Fruit fly (Drosophila melanogaster) whole organism, embryonic: ENCODE results near the gene Egfrap.

Source experiments
- Abd-B ChIP-seq: fragments of 200-800 bp; sonication (Bioruptor generic); optimal IDR thresholded peaks from 2 replicates; lab custom pipeline; 2018; ENCODE audit warnings: missing biosample characterization, mild to moderate bottlenecking, missing genetic modification characterization, moderate library complexity
- Atf3 ChIP-seq: fragments of 200-800 bp; sonication (Bioruptor generic); optimal IDR thresholded peaks from 3 replicates; lab custom pipeline; 2016; ENCODE audit warnings: missing biosample characterization, missing genetic modification characterization
- CG12236 ChIP-seq: fragments of 200-800 bp; sonication (Bioruptor generic); optimal IDR thresholded peaks from 2 replicates; lab custom pipeline; 2016; ENCODE audit warnings: missing biosample characterization, missing genetic modification characterization
- CG12659 ChIP-seq: fragments of 200-800 bp; sonication (Bioruptor generic); optimal IDR thresholded peaks from 3 replicates; lab custom pipeline; 2017; ENCODE audit warnings: mild to moderate bottlenecking, missing biosample characterization, missing genetic modification reagents, missing genetic modification characterization
- CG13894 ChIP-seq: fragments of 200-800 bp; sonication (Bioruptor generic); optimal IDR thresholded peaks from 3 replicates; lab custom pipeline; 2018; ENCODE audit warnings: missing biosample characterization, mild to moderate bottlenecking, missing genetic modification characterization, moderate library complexity
- CG17186 ChIP-seq: fragments of 200-800 bp; sonication (Bioruptor generic); optimal IDR thresholded peaks from 3 replicates; lab custom pipeline; 2017; ENCODE audit warnings: missing biosample characterization, missing genetic modification reagents, missing genetic modification characterization
- CG17385 ChIP-seq: fragments of 200-800 bp; sonication (Bioruptor generic); optimal IDR thresholded peaks from 3 replicates; lab custom pipeline; 2018; ENCODE audit warnings: missing biosample characterization, mild to moderate bottlenecking, missing genetic modification characterization
- CG30403 ChIP-seq: fragments of 200-800 bp; sonication (Bioruptor generic); optimal IDR thresholded peaks from 3 replicates; lab custom pipeline; 2016; ENCODE audit warnings: missing biosample characterization, missing genetic modification characterization
- CG3163 ChIP-seq: fragments of 200-800 bp; sonication (Bioruptor generic); optimal IDR thresholded peaks from 3 replicates; lab custom pipeline; 2016; ENCODE audit warnings: missing biosample characterization, missing genetic modification characterization
- CG32767 ChIP-seq: fragments of 200-800 bp; sonication (Bioruptor generic); IDR thresholded peaks from 2 replicates; pipeline ENCODE4 v1.3.6; 2022; ENCODE audit warnings: missing biosample characterization, missing genetic modification characterization
- CG34224 ChIP-seq: fragments of 200-800 bp; sonication (Bioruptor generic); IDR thresholded peaks from 3 replicates; pipeline ENCODE4 v1.3.6; 2022; ENCODE audit warnings: missing biosample characterization, missing genetic modification characterization; ENCODE audit not compliant: partially characterized antibody
- CG4328 ChIP-seq: fragments of 200-800 bp; sonication (Bioruptor generic); optimal IDR thresholded peaks from 3 replicates; lab custom pipeline; 2017; ENCODE audit warnings: missing biosample characterization, missing genetic modification reagents, missing genetic modification characterization
- CG6689 ChIP-seq: fragments of 200-800 bp; sonication (Bioruptor generic); IDR thresholded peaks from 2 replicates; pipeline ENCODE4 v1.3.6; 2022; ENCODE audit warnings: missing biosample characterization, missing genetic modification characterization
- CG7357 ChIP-seq: fragments of 200-800 bp; sonication (Bioruptor generic); IDR thresholded peaks from 3 replicates; pipeline ENCODE4 v1.3.6; 2022; ENCODE audit warnings: missing biosample characterization, missing genetic modification characterization
- CG8281 ChIP-seq: fragments of 200-800 bp; sonication (Bioruptor generic); optimal IDR thresholded peaks from 2 replicates; lab custom pipeline; 2018; ENCODE audit warnings: missing biosample characterization, mild to moderate bottlenecking, missing genetic modification characterization, moderate library complexity
- CG9215 ChIP-seq: fragments of 200-800 bp; sonication (Bioruptor generic); IDR thresholded peaks from 2 replicates; pipeline ENCODE4 v1.3.6; 2022; ENCODE audit warnings: missing biosample characterization, missing genetic modification characterization
- CG9727 ChIP-seq: fragments of 200-800 bp; sonication (Bioruptor generic); optimal IDR thresholded peaks from 3 replicates; lab custom pipeline; 2017; ENCODE audit warnings: missing biosample characterization, mild to moderate bottlenecking, missing genetic modification characterization
- D ChIP-seq, 2 experiments: fragments of 200-800 bp in 1 of 2; fragments of >200 bp in 1 of 2; sonication (Bioruptor generic) in 1 of 2; optimal IDR thresholded peaks; 2 replicates in 1 of 2; 3 replicates in 1 of 2; lab custom pipeline; 2017; ENCODE audit warnings: mild to moderate bottlenecking in 1 of 2, missing biosample characterization in 1 of 2, missing genetic modification characterization in 1 of 2, missing genetic modification reagents in 1 of 2
- Dfd ChIP-seq, 2 experiments: fragments of >200 bp; optimal IDR thresholded peaks; 2 replicates each; lab custom pipeline; 2017; ENCODE audit warnings: missing biosample characterization in 2 of 2, missing genetic modification characterization in 2 of 2
- Doc3 ChIP-seq: fragments of 200-800 bp; sonication (Bioruptor generic); IDR thresholded peaks from 3 replicates; pipeline ENCODE4 v1.3.6; 2022; ENCODE audit warnings: missing biosample characterization, missing genetic modification characterization; ENCODE audit not compliant: partially characterized antibody
- Ets97D ChIP-seq: fragments of 200-800 bp; sonication (Bioruptor generic); optimal IDR thresholded peaks from 3 replicates; lab custom pipeline; 2016; ENCODE audit warnings: missing biosample characterization, missing genetic modification characterization
- Hand ChIP-seq: fragments of 200-800 bp; sonication (Bioruptor generic); optimal IDR thresholded peaks from 2 replicates; lab custom pipeline; 2017; ENCODE audit warnings: mild to moderate bottlenecking, missing biosample characterization, missing genetic modification reagents, missing genetic modification characterization
- Hey ChIP-seq: fragments of 200-800 bp; sonication (Bioruptor generic); optimal IDR thresholded peaks from 3 replicates; lab custom pipeline; 2018; ENCODE audit warnings: missing biosample characterization, mild to moderate bottlenecking, missing genetic modification characterization
- NC2α ChIP-seq: fragments of 200-800 bp; sonication (Bioruptor generic); optimal IDR thresholded peaks from 2 replicates; lab custom pipeline; 2016; ENCODE audit warnings: missing biosample characterization, missing genetic modification characterization
- Nf-YB ChIP-seq: fragments of 200-800 bp; sonication (Bioruptor generic); optimal IDR thresholded peaks from 3 replicates; lab custom pipeline; 2019; ENCODE audit warnings: missing biosample characterization, mild to moderate bottlenecking, missing genetic modification characterization, moderate library complexity
- Sin3A ChIP-seq: fragments of >200 bp; optimal IDR thresholded peaks from 2 replicates; lab custom pipeline; 2018
- al ChIP-seq: fragments of 200-800 bp; sonication (Bioruptor generic); IDR thresholded peaks from 2 replicates; pipeline ENCODE4 v1.3.6; 2022; ENCODE audit warnings: missing biosample characterization, missing genetic modification characterization
- bowl ChIP-seq: fragments of 200-800 bp; sonication (Bioruptor generic); IDR thresholded peaks from 2 replicates; pipeline ENCODE4 v1.3.6; 2022; ENCODE audit warnings: missing biosample characterization, missing genetic modification characterization
- bsh ChIP-seq, 2 experiments: fragments of 200-800 bp; sonication (Bioruptor generic); optimal IDR thresholded peaks; 2 replicates each; lab custom pipeline; 2017 to 2018; ENCODE audit warnings: mild to moderate bottlenecking in 2 of 2, missing biosample characterization in 2 of 2, missing genetic modification characterization in 2 of 2, moderate library complexity in 1 of 2
- chif ChIP-seq, 2 experiments: fragments of 200-800 bp; sonication (Bioruptor generic); optimal IDR thresholded peaks; 3 replicates each; lab custom pipeline; 2016; ENCODE audit warnings: missing biosample characterization in 2 of 2, missing genetic modification characterization in 2 of 2
- ci ChIP-seq: fragments of 200-800 bp; sonication (Bioruptor generic); IDR thresholded peaks from 3 replicates; pipeline ENCODE4 v1.3.6; 2022; ENCODE audit warnings: missing biosample characterization, missing genetic modification characterization
- crc ChIP-seq: fragments of 200-800 bp; sonication (Bioruptor generic); optimal IDR thresholded peaks from 2 replicates; lab custom pipeline; 2016; ENCODE audit warnings: missing biosample characterization, missing genetic modification characterization
- crp ChIP-seq, 2 experiments: fragments of 200-800 bp; sonication (Bioruptor generic); optimal IDR thresholded peaks; 2 replicates in 1 of 2; 3 replicates in 1 of 2; lab custom pipeline; 2017; ENCODE audit warnings: missing biosample characterization in 2 of 2, missing genetic modification characterization in 2 of 2, mild to moderate bottlenecking in 1 of 2, moderate library complexity in 1 of 2
- da ChIP-seq: fragments of 200-800 bp; sonication (Bioruptor generic); optimal IDR thresholded peaks from 2 replicates; lab custom pipeline; 2016; ENCODE audit warnings: missing biosample characterization, missing genetic modification characterization
- ewg ChIP-seq: fragments of 200-800 bp; sonication (Bioruptor generic); optimal IDR thresholded peaks from 3 replicates; lab custom pipeline; 2017; ENCODE audit warnings: mild to moderate bottlenecking, missing biosample characterization, missing genetic modification reagents, missing genetic modification characterization
- fru ChIP-seq: fragments of >200 bp; optimal IDR thresholded peaks from 2 replicates; lab custom pipeline; 2017
- gem ChIP-seq: fragments of 200-800 bp; sonication (Bioruptor generic); optimal IDR thresholded peaks from 2 replicates; lab custom pipeline; 2019; ENCODE audit warnings: missing biosample characterization, mild to moderate bottlenecking, missing genetic modification characterization, moderate library complexity
- gro ChIP-seq: fragments of 200-800 bp; sonication (Bioruptor generic); optimal IDR thresholded peaks from 2 replicates; lab custom pipeline; 2016; ENCODE audit warnings: missing biosample characterization, missing genetic modification characterization
- her ChIP-seq: fragments of 200-800 bp; sonication (Bioruptor generic); optimal IDR thresholded peaks from 2 replicates; lab custom pipeline; 2016; ENCODE audit warnings: missing biosample characterization, missing genetic modification characterization
- hth ChIP-seq: fragments of >200 bp; optimal IDR thresholded peaks from 2 replicates; lab custom pipeline; 2017; ENCODE audit warnings: inconsistent platforms
- insv ChIP-seq, 2 experiments: fragments of 200-800 bp; sonication (Bioruptor generic); optimal IDR thresholded peaks; 3 replicates each; lab custom pipeline; 2016 to 2018; ENCODE audit warnings: missing biosample characterization in 2 of 2, missing genetic modification characterization in 2 of 2
- nmo ChIP-seq: fragments of 200-800 bp; sonication (Bioruptor generic); optimal IDR thresholded peaks from 2 replicates; lab custom pipeline; 2018; ENCODE audit warnings: missing biosample characterization, mild to moderate bottlenecking, missing genetic modification characterization, moderate library complexity
- pan ChIP-seq, 4 experiments: fragments of >200 bp in 3 of 4; fragments of 200-800 bp in 1 of 4; sonication (Bioruptor generic) in 1 of 4; optimal IDR thresholded peaks in 3 of 4; IDR thresholded peaks in 1 of 4; 2 replicates each; pipeline versions ENCODE4 v1.3.6 to Lab custom; 2017 to 2022; ENCODE audit warnings: missing biosample characterization in 2 of 4, missing genetic modification characterization in 2 of 4, mixed read lengths in 1 of 4
- phol ChIP-seq: fragments of 200-800 bp; sonication (Bioruptor generic); optimal IDR thresholded peaks from 3 replicates; lab custom pipeline; 2018; ENCODE audit warnings: missing biosample characterization, mild to moderate bottlenecking, missing genetic modification characterization, moderate library complexity
- pzg ChIP-seq: fragments of 200-800 bp; sonication (Bioruptor generic); optimal IDR thresholded peaks from 3 replicates; lab custom pipeline; 2018; ENCODE audit warnings: missing biosample characterization, mild to moderate bottlenecking, missing genetic modification characterization, moderate library complexity
- schlank ChIP-seq: fragments of 200-800 bp; sonication (Bioruptor generic); optimal IDR thresholded peaks from 2 replicates; lab custom pipeline; 2018; ENCODE audit warnings: missing biosample characterization, mild to moderate bottlenecking, missing genetic modification characterization
- sd ChIP-seq: fragments of 200-800 bp; sonication (Bioruptor generic); optimal IDR thresholded peaks from 3 replicates; lab custom pipeline; 2018; ENCODE audit warnings: missing biosample characterization, mild to moderate bottlenecking, missing genetic modification characterization, moderate library complexity
- sim ChIP-seq: fragments of 200-800 bp; sonication (Bioruptor generic); IDR thresholded peaks from 2 replicates; pipeline ENCODE4 v1.3.6; 2022; ENCODE audit warnings: missing biosample characterization, missing genetic modification characterization
- unpg ChIP-seq: fragments of 200-800 bp; sonication (Bioruptor generic); optimal IDR thresholded peaks from 3 replicates; lab custom pipeline; 2018; ENCODE audit warnings: missing biosample characterization, mild to moderate bottlenecking, missing genetic modification characterization, moderate library complexity
- z ChIP-seq: fragments of 200-800 bp; sonication (Bioruptor generic); IDR thresholded peaks from 3 replicates; pipeline ENCODE4 v1.3.6; 2022; ENCODE audit warnings: missing biosample characterization, missing genetic modification characterization

The Egfrap gene

dm6 chr3L:5987637-5988036 lies 37.2 kb upstream of the Egfrap start (continued):
- TF ChIP-seq ci (GFP tag; lab: Robert Waterston, UW) (peak; percentile 56; the same call in 2 of the 3 replicates), CG30403 (GFP tag; lab: Kevin White, UChicago) (peak; percentile 38), da (no peak), Atf3 (no peak), CG17186 (GFP tag; lab: Kevin White, UChicago) (no peak), CG8281 (no peak), Doc3 (no peak), CG13894 (tag; lab: Kevin White, UChicago) (no peak), sim (no peak), CG12236 (GFP tag; lab: Kevin White, UChicago) (peak; percentile 36), CG6689 (GFP tag; lab: Robert Waterston, UW) (peak; percentile 69), Sin3A (no peak), gro (no peak), sd (tag; lab: Kevin White, UChicago) (no peak), CG7357 (GFP tag; lab: Robert Waterston, UW) (no peak), crc (GFP tag; lab: Kevin White, UChicago) (peak; percentile 12), Hand (GFP tag; lab: Kevin White, UChicago) (no peak), Ets97D (no peak), CG3163 (GFP tag; lab: Kevin White, UChicago) (no peak), bsh (GFP tag; optimal IDR thresholded peaks at IDR 0.05; lab: Kevin White, UChicago) (peak in 1 of 2 experiments; percentile 78), Abd-B (peak; percentile 11), insv (GFP tag; optimal IDR thresholded peaks at IDR 0.05; lab: Kevin White, UChicago) (no peak), al (GFP tag; lab: Robert Waterston, UW) (no peak), CG17385 (GFP tag; lab: Kevin White, UChicago) (peak; percentile 45), phol (tag; lab: Kevin White, UChicago) (peak; percentile 63), CG4328 (GFP tag; lab: Kevin White, UChicago) (no peak), CG9727 (GFP tag; lab: Kevin White, UChicago) (peak; percentile 68), bowl (GFP tag; lab: Robert Waterston, UW) (no peak), CG32767 (GFP tag; lab: Robert Waterston, UW) (no peak), her (GFP tag; lab: Kevin White, UChicago) (no peak), nmo (GFP tag; lab: Kevin White, UChicago) (peak; percentile 59), CG34224 (GFP tag; lab: Robert Waterston, UW) (no peak), Dfd (GFP tag; optimal IDR thresholded peaks at IDR 0.05; lab: Kevin White, UChicago) (no peak), ewg (GFP tag; lab: Kevin White, UChicago) (peak; percentile 29), schlank (tag; lab: Kevin White, UChicago) (no peak), gem (tag; lab: Kevin White, UChicago) (peak; percentile 71), pan (optimal IDR thresholded peaks at IDR 0.05; lab: Kevin White, UChicago) (no peak), pan (GFP tag; optimal IDR thresholded peaks at IDR 0.05 in 1 of 2, IDR thresholded peaks at IDR 0.05 in 1 of 2) (peak in 1 of 2 experiments; percentile 47), CG9215 (GFP tag; lab: Robert Waterston, UW) (peak; percentile 26; the same call in 1 of the 2 replicates), Hey (tag; lab: Kevin White, UChicago) (no peak), fru (lab: Kevin White, UChicago) (no peak), CG12659 (no peak), unpg (GFP tag; lab: Kevin White, UChicago) (peak; percentile 42), Nf-YB (no peak), NC2α (peak; percentile 31), z (no peak; the same call in 2 of the 3 replicates), pzg (GFP tag; lab: Kevin White, UChicago) (no peak), D (optimal IDR thresholded peaks at IDR 0.05; lab: Kevin White, UChicago) (no peak), D (GFP tag; optimal IDR thresholded peaks at IDR 0.05; lab: Kevin White, UChicago) (peak; percentile 74), hth (lab: Kevin White, UChicago) (no peak), chif (GFP tag; optimal IDR thresholded peaks at IDR 0.05; lab: Kevin White, UChicago) (peak; percentile 24 to 75), crp (GFP tag; optimal IDR thresholded peaks at IDR 0.05; lab: Kevin White, UChicago) (no peak)
